Fruit fly (Drosophila melanogaster) whole organism, embryonic: ENCODE data around the gene Bap111.

Experiments
- Ada2b ChIP-seq: fragments of 200-800 bp; sonication (Bioruptor generic); IDR thresholded peaks from 2 replicates; pipeline ENCODE4 v1.3.6; 2022; ENCODE audit warnings: missing biosample characterization, missing genetic modification characterization
- Aef1 ChIP-seq: fragments of 200-800 bp; sonication (Bioruptor generic); IDR thresholded peaks from 3 replicates; pipeline ENCODE4 v1.3.6; 2022; ENCODE audit warnings: missing biosample characterization, missing genetic modification characterization
- Bdp1 ChIP-seq: fragments of 200-800 bp; sonication (Bioruptor generic); optimal IDR thresholded peaks from 3 replicates; lab custom pipeline; 2016; ENCODE audit warnings: missing biosample characterization, missing genetic modification characterization
- BtbVII ChIP-seq: fragments of 200-800 bp; sonication (Bioruptor generic); optimal IDR thresholded peaks from 3 replicates; lab custom pipeline; 2017; ENCODE audit warnings: missing biosample characterization, mild to moderate bottlenecking, missing genetic modification characterization
- CG1024 ChIP-seq: fragments of 200-800 bp; sonication (Bioruptor generic); IDR thresholded peaks from 2 replicates; pipeline ENCODE4 v1.3.6; 2022; ENCODE audit warnings: missing biosample characterization, missing genetic modification characterization
- CG10274 ChIP-seq: fragments of 200-800 bp; sonication (Bioruptor generic); optimal IDR thresholded peaks from 3 replicates; lab custom pipeline; 2017; ENCODE audit warnings: missing biosample characterization, mild to moderate bottlenecking, missing genetic modification characterization
- CG14014 ChIP-seq: fragments of 200-800 bp; sonication (Bioruptor generic); IDR thresholded peaks from 2 replicates; pipeline ENCODE4 v1.3.6; 2022; ENCODE audit warnings: missing biosample characterization, missing genetic modification characterization
- CG14860 ChIP-seq: fragments of 200-800 bp; sonication (Bioruptor generic); IDR thresholded peaks from 3 replicates; pipeline ENCODE4 v1.3.6; 2022; ENCODE audit warnings: missing biosample characterization, missing genetic modification characterization; ENCODE audit not compliant: partially characterized antibody
- CG14965 ChIP-seq: fragments of 200-800 bp; sonication (Bioruptor generic); optimal IDR thresholded peaks from 2 replicates; lab custom pipeline; 2016; ENCODE audit warnings: missing biosample characterization, missing genetic modification characterization, borderline replicate concordance
- CG1792 ChIP-seq: fragments of 200-800 bp; sonication (Bioruptor generic); optimal IDR thresholded peaks from 2 replicates; lab custom pipeline; 2016; ENCODE audit warnings: missing biosample characterization, missing genetic modification characterization
- CG2678 ChIP-seq: fragments of 200-800 bp; sonication (Bioruptor generic); optimal IDR thresholded peaks from 3 replicates; lab custom pipeline; 2019; ENCODE audit warnings: missing biosample characterization, mild to moderate bottlenecking, missing genetic modification characterization, moderate library complexity
- CG30403 ChIP-seq: fragments of 200-800 bp; sonication (Bioruptor generic); optimal IDR thresholded peaks from 3 replicates; lab custom pipeline; 2016; ENCODE audit warnings: missing biosample characterization, missing genetic modification characterization
- CG3163 ChIP-seq: fragments of 200-800 bp; sonication (Bioruptor generic); optimal IDR thresholded peaks from 3 replicates; lab custom pipeline; 2016; ENCODE audit warnings: missing biosample characterization, missing genetic modification characterization
- CG33213 ChIP-seq: fragments of 200-800 bp; sonication (Bioruptor generic); optimal IDR thresholded peaks from 3 replicates; lab custom pipeline; 2016; ENCODE audit warnings: missing biosample characterization, missing genetic modification characterization
- CG34224 ChIP-seq: fragments of 200-800 bp; sonication (Bioruptor generic); IDR thresholded peaks from 3 replicates; pipeline ENCODE4 v1.3.6; 2022; ENCODE audit warnings: missing biosample characterization, missing genetic modification characterization; ENCODE audit not compliant: partially characterized antibody
- CG6813 ChIP-seq: fragments of 200-800 bp; sonication (Bioruptor generic); optimal IDR thresholded peaks from 2 replicates; lab custom pipeline; 2017; ENCODE audit warnings: missing biosample characterization, missing genetic modification characterization, mild to moderate bottlenecking, moderate library complexity, missing genetic modification reagents
- CG8388 ChIP-seq: fragments of 200-800 bp; sonication (Bioruptor generic); optimal IDR thresholded peaks from 2 replicates; lab custom pipeline; 2019; ENCODE audit warnings: missing biosample characterization, mild to moderate bottlenecking, missing genetic modification characterization, moderate library complexity
- CG9727 ChIP-seq: fragments of 200-800 bp; sonication (Bioruptor generic); optimal IDR thresholded peaks from 3 replicates; lab custom pipeline; 2017; ENCODE audit warnings: missing biosample characterization, mild to moderate bottlenecking, missing genetic modification characterization
- CoRest ChIP-seq: fragments of 200-800 bp; sonication (Bioruptor generic); optimal IDR thresholded peaks from 3 replicates; lab custom pipeline; 2018; ENCODE audit warnings: missing biosample characterization, mild to moderate bottlenecking, missing genetic modification characterization, moderate library complexity
- D ChIP-seq, 2 experiments: fragments of 200-800 bp in 1 of 2; fragments of >200 bp in 1 of 2; sonication (Bioruptor generic) in 1 of 2; optimal IDR thresholded peaks; 2 replicates in 1 of 2; 3 replicates in 1 of 2; lab custom pipeline; 2017; ENCODE audit warnings: mild to moderate bottlenecking in 1 of 2, missing biosample characterization in 1 of 2, missing genetic modification characterization in 1 of 2, missing genetic modification reagents in 1 of 2
- D19A ChIP-seq: fragments of 200-800 bp; optimal IDR thresholded peaks from 3 replicates; lab custom pipeline; 2019; ENCODE audit warnings: missing biosample characterization, mild to moderate bottlenecking, missing genetic modification characterization, moderate library complexity
- Gsc ChIP-seq: fragments of 200-800 bp; sonication (Bioruptor generic); IDR thresholded peaks from 2 replicates; pipeline ENCODE4 v1.3.6; 2022; ENCODE audit warnings: missing biosample characterization, missing genetic modification characterization
- Jarid2 ChIP-seq: fragments of 200-800 bp; sonication (Bioruptor generic); optimal IDR thresholded peaks from 3 replicates; lab custom pipeline; 2017; ENCODE audit warnings: mild to moderate bottlenecking, missing biosample characterization, missing genetic modification reagents, missing genetic modification characterization
- Kr ChIP-seq: fragments of 200-800 bp; sonication (Bioruptor generic); optimal IDR thresholded peaks from 2 replicates; lab custom pipeline; 2017; ENCODE audit warnings: missing biosample characterization, mild to moderate bottlenecking, missing genetic modification characterization
- MESR4 ChIP-seq: fragments of 200-800 bp; sonication (Bioruptor generic); optimal IDR thresholded peaks from 2 replicates; lab custom pipeline; 2018; ENCODE audit warnings: missing biosample characterization, mild to moderate bottlenecking, missing genetic modification characterization, moderate library complexity
- NK7.1 ChIP-seq: fragments of 200-800 bp; sonication (Bioruptor generic); optimal IDR thresholded peaks from 3 replicates; lab custom pipeline; 2016; ENCODE audit warnings: missing biosample characterization, missing genetic modification characterization
- Nf-YB ChIP-seq: fragments of 200-800 bp; sonication (Bioruptor generic); optimal IDR thresholded peaks from 3 replicates; lab custom pipeline; 2019; ENCODE audit warnings: missing biosample characterization, mild to moderate bottlenecking, missing genetic modification characterization, moderate library complexity
- Nf-YC ChIP-seq: fragments of 200-800 bp; optimal IDR thresholded peaks from 3 replicates; lab custom pipeline; 2019; ENCODE audit warnings: missing biosample characterization, mild to moderate bottlenecking, missing genetic modification characterization, moderate library complexity
- Optix ChIP-seq: fragments of 200-800 bp; sonication (Bioruptor generic); IDR thresholded peaks from 3 replicates; pipeline ENCODE4 v1.3.6; 2022; ENCODE audit warnings: missing biosample characterization, missing genetic modification characterization
- Rx ChIP-seq: fragments of 200-800 bp; sonication (Bioruptor generic); IDR thresholded peaks from 2 replicates; pipeline ENCODE4 v1.3.6; 2022; ENCODE audit warnings: missing biosample characterization, missing genetic modification characterization
- Side ChIP-seq: fragments of 200-800 bp; sonication (Bioruptor generic); optimal IDR thresholded peaks from 2 replicates; lab custom pipeline; 2016; ENCODE audit warnings: missing biosample characterization, missing genetic modification characterization
- Sox100B ChIP-seq: fragments of 200-800 bp; sonication (Bioruptor generic); optimal IDR thresholded peaks from 3 replicates; lab custom pipeline; 2018; ENCODE audit warnings: missing biosample characterization, mild to moderate bottlenecking, missing genetic modification characterization
- Sox102F ChIP-seq: fragments of 200-800 bp; sonication (Bioruptor generic); optimal IDR thresholded peaks from 2 replicates; lab custom pipeline; 2018; ENCODE audit warnings: missing biosample characterization, mild to moderate bottlenecking, missing genetic modification characterization, moderate library complexity
- Taf1 ChIP-seq: fragments of 200-800 bp; sonication (Bioruptor generic); IDR thresholded peaks from 2 replicates; pipeline ENCODE4 v1.3.6; 2022; ENCODE audit warnings: missing biosample characterization, missing genetic modification characterization
- Vsx1 ChIP-seq: fragments of 200-800 bp; sonication (Bioruptor generic); optimal IDR thresholded peaks from 2 replicates; lab custom pipeline; 2017; ENCODE audit warnings: missing biosample characterization, mild to moderate bottlenecking, missing genetic modification characterization, missing genetic modification reagents
- aop ChIP-seq: fragments of 200-800 bp; sonication (Bioruptor generic); IDR thresholded peaks from 2 replicates; pipeline ENCODE4 v1.3.6; 2022; ENCODE audit warnings: missing biosample characterization, missing genetic modification characterization
- ase ChIP-seq: fragments of 200-800 bp; sonication (Bioruptor generic); IDR thresholded peaks from 3 replicates; pipeline ENCODE4 v1.3.6; 2022; ENCODE audit warnings: missing biosample characterization, missing genetic modification characterization
- az2 ChIP-seq: fragments of 200-800 bp; sonication (Bioruptor generic); optimal IDR thresholded peaks from 3 replicates; lab custom pipeline; 2016; ENCODE audit warnings: missing biosample characterization, missing genetic modification characterization
- bbx ChIP-seq: fragments of 200-800 bp; sonication (Bioruptor generic); IDR thresholded peaks from 2 replicates; pipeline ENCODE4 v1.3.6; 2022; ENCODE audit warnings: missing biosample characterization, missing genetic modification characterization; ENCODE audit not compliant: partially characterized antibody
- fd3F ChIP-seq: fragments of 200-800 bp; sonication (Bioruptor generic); optimal IDR thresholded peaks from 2 replicates; lab custom pipeline; 2018; ENCODE audit warnings: missing biosample characterization, mild to moderate bottlenecking, missing genetic modification characterization, moderate library complexity
- ham ChIP-seq: fragments of 200-800 bp; sonication (Bioruptor generic); IDR thresholded peaks from 2 replicates; pipeline ENCODE4 v1.3.6; 2022; ENCODE audit warnings: missing biosample characterization, missing genetic modification characterization
- lab ChIP-seq: fragments of 200-800 bp; sonication (Bioruptor generic); optimal IDR thresholded peaks from 3 replicates; lab custom pipeline; 2017; ENCODE audit warnings: missing biosample characterization, missing genetic modification characterization, mild to moderate bottlenecking, moderate library complexity, missing genetic modification reagents
- nerfin-2 ChIP-seq: fragments of 200-800 bp; sonication (Bioruptor generic); IDR thresholded peaks from 2 replicates; pipeline ENCODE4 v1.3.6; 2022; ENCODE audit warnings: missing biosample characterization, missing genetic modification characterization; ENCODE audit not compliant: partially characterized antibody
- oc ChIP-seq: fragments of 200-800 bp; sonication (Bioruptor generic); optimal IDR thresholded peaks from 2 replicates; lab custom pipeline; 2018; ENCODE audit warnings: missing biosample characterization, mild to moderate bottlenecking, missing genetic modification characterization, moderate library complexity
- pita ChIP-seq: fragments of 200-800 bp; sonication (Bioruptor generic); optimal IDR thresholded peaks from 2 replicates; lab custom pipeline; 2017; ENCODE audit warnings: missing biosample characterization, mild to moderate bottlenecking, missing genetic modification characterization
- rib ChIP-seq: fragments of 200-800 bp; sonication (Bioruptor generic); IDR thresholded peaks from 2 replicates; pipeline ENCODE4 v1.3.6; 2022; ENCODE audit warnings: missing biosample characterization, missing genetic modification characterization
- slou ChIP-seq: fragments of 200-800 bp; sonication (Bioruptor generic); optimal IDR thresholded peaks from 3 replicates; lab custom pipeline; 2016; ENCODE audit warnings: missing biosample characterization, missing genetic modification characterization
- tap ChIP-seq: fragments of 200-800 bp; optimal IDR thresholded peaks from 3 replicates; lab custom pipeline; 2019; ENCODE audit warnings: missing biosample characterization, mild to moderate bottlenecking, missing genetic modification characterization, moderate library complexity
- unc-4 ChIP-seq: fragments of 200-800 bp; sonication (Bioruptor generic); IDR thresholded peaks from 2 replicates; pipeline ENCODE4 v1.3.6; 2022; ENCODE audit warnings: missing biosample characterization, missing genetic modification characterization; ENCODE audit not compliant: partially characterized antibody
- zfh1 ChIP-seq: fragments of 200-800 bp; sonication (Bioruptor generic); IDR thresholded peaks from 3 replicates; pipeline ENCODE4 v1.3.6; 2022; ENCODE audit warnings: missing biosample characterization, missing genetic modification characterization

Bap111 gene

dm6 chrX:9134922-9135453, 14.1 kb upstream of the Bap111 start, which contains the start of gene fend (continued):
- TF ChIP-seq Taf1 (GFP tag; lab: Robert Waterston, UW) (no peak), CG10274 (no peak), az2 (GFP tag; lab: Kevin White, UChicago) (peak; percentile 34), nerfin-2 (GFP tag; lab: Robert Waterston, UW) (no peak), tap (tag; lab: Kevin White, UChicago) (peak; percentile 45), CoRest (tag; lab: Kevin White, UChicago) (peak; percentile 60), MESR4 (GFP tag; lab: Kevin White, UChicago) (no peak), Sox100B (GFP tag; lab: Kevin White, UChicago) (peak; percentile 49), CG9727 (GFP tag; lab: Kevin White, UChicago) (peak; percentile 43), Sox102F (peak; percentile 6), CG14965 (GFP tag; lab: Kevin White, UChicago) (no peak), bbx (GFP tag; lab: Robert Waterston, UW) (no peak), Ada2b (no peak), fd3F (GFP tag; lab: Kevin White, UChicago) (no peak), ase (no peak), Bdp1 (no peak), CG3163 (GFP tag; lab: Kevin White, UChicago) (no peak), aop (GFP tag; lab: Robert Waterston, UW) (no peak), Nf-YB (GFP tag; lab: Kevin White, UChicago) (no peak), BtbVII (GFP tag; lab: Kevin White, UChicago) (no peak), CG2678 (tag; lab: Kevin White, UChicago) (peak; percentile 67), rib (GFP tag; lab: Robert Waterston, UW) (no peak), Aef1 (GFP tag; lab: Robert Waterston, UW) (peak; percentile 33; the same call in 2 of the 3 replicates), CG8388 (GFP tag; lab: Kevin White, UChicago) (no peak), Gsc (no peak), Nf-YC (peak; percentile 55), CG30403 (GFP tag; lab: Kevin White, UChicago) (peak; percentile 52), ham (GFP tag; lab: Robert Waterston, UW) (no peak), CG14860 (GFP tag; lab: Robert Waterston, UW) (no peak), Side (GFP tag; lab: Kevin White, UChicago) (no peak), Vsx1 (no peak), CG34224 (GFP tag; lab: Robert Waterston, UW) (no peak), CG1024 (GFP tag; lab: Robert Waterston, UW) (no peak), Jarid2 (GFP tag; lab: Kevin White, UChicago) (peak; percentile 85), CG33213 (no peak), slou (GFP tag; lab: Kevin White, UChicago) (peak; percentile 13), zfh1 (GFP tag; lab: Robert Waterston, UW) (no peak), D (optimal IDR thresholded peaks at IDR 0.05; lab: Kevin White, UChicago) (no peak), D (GFP tag; optimal IDR thresholded peaks at IDR 0.05; lab: Kevin White, UChicago) (peak; percentile 25), Kr (GFP tag; lab: Kevin White, UChicago) (no peak), D19A (tag; lab: Kevin White, UChicago) (peak; percentile 42), Optix (GFP tag; lab: Robert Waterston, UW) (no peak), Rx (GFP tag; lab: Robert Waterston, UW) (no peak), pita (GFP tag; lab: Kevin White, UChicago) (no peak), CG1792 (GFP tag; lab: Kevin White, UChicago) (no peak), NK7.1 (no peak), lab (peak; percentile 8), CG14014 (GFP tag; lab: Robert Waterston, UW) (no peak), CG6813 (no peak), oc (tag; lab: Kevin White, UChicago) (no peak), unc-4 (GFP tag; lab: Robert Waterston, UW) (no peak)
